Fruit fly (Drosophila melanogaster): ENCODE results near the gene CG13045.

CG13045 gene

dm6 chr3L:16252255-16252654 lies 38.5 kb downstream of the CG13045 start, which contains the start of gene CG13055:
CG13055 (minus strand) TSS chr3L:16252355.
- TF ChIP-seq CG7101 (tag; optimal IDR thresholded peaks at IDR 0.05), result no peak
- TF ChIP-seq tj (GFP tag; optimal IDR thresholded peaks at IDR 0.05), result no peak
- TF ChIP-seq pad (GFP tag; optimal IDR thresholded peaks at IDR 0.05), result no peak
- TF ChIP-seq CG33017 (tag; optimal IDR thresholded peaks at IDR 0.05), result no peak
- TF ChIP-seq CG7045 (GFP tag; optimal IDR thresholded peaks at IDR 0.05), result no peak
- TF ChIP-seq toe (GFP tag; optimal IDR thresholded peaks at IDR 0.05), result no peak
- TF ChIP-seq CG14711 (tag; optimal IDR thresholded peaks at IDR 0.05), result no peak
- TF ChIP-seq CG1620 (GFP tag; optimal IDR thresholded peaks at IDR 0.05), result no peak
- no peak for TF ChIP-seq cic (GFP tag; optimal IDR thresholded peaks at IDR 0.05)
- TF ChIP-seq Crg-1 (GFP tag; optimal IDR thresholded peaks at IDR 0.05), result no peak
- TF ChIP-seq CG11617 (GFP tag; optimal IDR thresholded peaks at IDR 0.05), result no peak
- no peak for TF ChIP-seq Mnt (GFP tag; optimal IDR thresholded peaks at IDR 0.05)
- TF ChIP-seq CG12768 (GFP tag; optimal IDR thresholded peaks at IDR 0.05), result no peak

DNA sequence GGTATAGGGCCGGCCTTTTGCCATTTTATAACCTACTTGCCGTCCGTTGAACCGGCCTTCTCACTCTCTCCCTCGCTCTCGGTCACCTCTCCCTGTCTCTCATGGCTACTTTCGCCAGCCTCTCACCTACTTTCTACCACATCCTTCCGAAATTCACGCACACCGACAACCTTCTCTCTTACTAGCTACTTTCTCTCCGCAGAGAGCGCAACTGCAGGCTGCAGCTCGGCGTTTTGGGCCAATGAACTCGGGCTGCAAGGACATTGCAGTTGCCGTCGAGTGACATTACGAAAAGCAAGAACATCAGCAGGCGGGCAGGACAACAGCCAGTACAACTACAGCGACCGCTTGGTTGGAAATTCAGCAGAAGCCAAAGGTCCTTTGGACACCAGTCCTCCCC lies 49.5 kb downstream of the CG13045 start:
- no peak for TF ChIP-seq Hr96 (GFP tag; optimal IDR thresholded peaks at IDR 0.05)
